Fruit fly (Drosophila melanogaster): ENCODE data around the gene mus312.

mus312 gene

dm6 chr3L:7361095-7361522, 32.2 kb downstream of the mus312 start (continued):
- TF ChIP-seq CG7928 (GFP tag; optimal IDR thresholded peaks at IDR 0.05) (no peak), D19B (GFP tag; optimal IDR thresholded peaks at IDR 0.05) (no peak), C15 (GFP tag; IDR thresholded peaks at IDR 0.05) (no peak), mam (GFP tag; optimal IDR thresholded peaks at IDR 0.05) (no peak), danr (GFP tag; IDR thresholded peaks at IDR 0.05) (no peak), CG15479 (GFP tag; optimal IDR thresholded peaks at IDR 0.05) (no peak), CG14710 (tag; optimal IDR thresholded peaks at IDR 0.05) (no peak), CG11504 (tag; optimal IDR thresholded peaks at IDR 0.05) (peak; percentile 41), Hr78 (GFP tag; optimal IDR thresholded peaks at IDR 0.05) (peak in 1 of 2 experiments; percentile 95), cwo (GFP tag; optimal IDR thresholded peaks at IDR 0.05) (peak; percentile 71), Taf1 (GFP tag; IDR thresholded peaks at IDR 0.05) (no peak), lab (GFP tag; optimal IDR thresholded peaks at IDR 0.05) (peak; percentile 77), Optix (GFP tag; IDR thresholded peaks at IDR 0.05) (no peak), CG17568 (GFP tag; optimal IDR thresholded peaks at IDR 0.05) (no peak), her (GFP tag; optimal IDR thresholded peaks at IDR 0.05) (no peak), CG4282 (GFP tag; optimal IDR thresholded peaks at IDR 0.05) (no peak), MBD-R2 (GFP tag; IDR thresholded peaks at IDR 0.05) (no peak), CG30431 (GFP tag; optimal IDR thresholded peaks at IDR 0.05) (no peak), CG14667 (GFP tag; IDR thresholded peaks at IDR 0.05) (no peak), CG17359 (tag; optimal IDR thresholded peaks at IDR 0.05) (peak; percentile 75), scrt (GFP tag; optimal IDR thresholded peaks at IDR 0.05) (no peak), CG32767 (GFP tag; IDR thresholded peaks at IDR 0.05) (no peak), Chrac-16 (GFP tag; optimal IDR thresholded peaks at IDR 0.05) (no peak), mirr (GFP tag; optimal IDR thresholded peaks at IDR 0.05) (peak; percentile 23), fd64A (GFP tag; optimal IDR thresholded peaks at IDR 0.05) (no peak), wek (GFP tag; optimal IDR thresholded peaks at IDR 0.05) (peak; percentile 5), CG2875 (GFP tag; optimal IDR thresholded peaks at IDR 0.05) (no peak), jigr1 (GFP tag; IDR thresholded peaks at IDR 0.05) (no peak), CG3163 (GFP tag; optimal IDR thresholded peaks at IDR 0.05) (no peak), Asciz (GFP tag; optimal IDR thresholded peaks at IDR 0.05) (peak; percentile 59), NFAT (GFP tag; IDR thresholded peaks at IDR 0.05) (no peak), nerfin-2 (GFP tag; IDR thresholded peaks at IDR 0.05; ENCODE audit: partially characterized antibody) (no peak), CG9437 (GFP tag; optimal IDR thresholded peaks at IDR 0.05) (no peak), Antp (GFP tag; optimal IDR thresholded peaks at IDR 0.05) (no peak), CG8089 (GFP tag; optimal IDR thresholded peaks at IDR 0.05) (no peak), CG7372 (GFP tag; IDR thresholded peaks at IDR 0.05) (no peak), CG13123 (GFP tag; optimal IDR thresholded peaks at IDR 0.05) (no peak), CG6791 (GFP tag; IDR thresholded peaks at IDR 0.05; ENCODE audit: partially characterized antibody) (no peak), Nf-YB (GFP tag; optimal IDR thresholded peaks at IDR 0.05) (peak; percentile 29), Opbp (GFP tag; IDR thresholded peaks at IDR 0.05; ENCODE audit: partially characterized antibody) (no peak), Max (GFP tag; optimal IDR thresholded peaks at IDR 0.05) (no peak), dimm (GFP tag; IDR thresholded peaks at IDR 0.05) (no peak), Dp (GFP tag; optimal IDR thresholded peaks at IDR 0.05) (no peak), CG33557 (GFP tag; optimal IDR thresholded peaks at IDR 0.05) (no peak), al (GFP tag; IDR thresholded peaks at IDR 0.05) (no peak), CG3065 (GFP tag; optimal IDR thresholded peaks at IDR 0.05) (no peak), CG17829 (tag; optimal IDR thresholded peaks at IDR 0.05) (peak; percentile 9), CG10147 (GFP tag; optimal IDR thresholded peaks at IDR 0.05) (no peak), Dad (GFP tag; optimal IDR thresholded peaks at IDR 0.05) (peak; percentile 23), ttk (GFP tag; IDR thresholded peaks at IDR 0.05) (no peak), Adf1 (GFP tag; IDR thresholded peaks at IDR 0.05) (no peak)

All from whole organism, embryonic.